Worm (Caenorhabditis elegans) whole organism, L4 larva: ENCODE measurements around the gene erp-44.2.

Source experiments
- F26F4.8 ChIP-seq: fragments of 200-800 bp; sonication (Bioruptor generic); conservative IDR thresholded peaks from 2 replicates; pipeline ENCODE4 v1.3.6; 2022; ENCODE audit warnings: missing genetic modification characterization, missing compliant biosample characterization
- F44E2.7 ChIP-seq: fragments of 200-800 bp; sonication (Bioruptor generic); IDR thresholded peaks from 2 replicates; pipeline ENCODE4 v2.1.2; 2022; ENCODE audit warnings: missing genetic modification characterization, missing compliant biosample characterization
- F49E8.2 ChIP-seq: sonication (generic microtip); optimal IDR thresholded peaks from 2 replicates; lab custom pipeline; 2016; ENCODE audit warnings: missing compliant biosample characterization, mild to moderate bottlenecking, missing genetic modification characterization, borderline replicate concordance
- R02D3.7 ChIP-seq: fragments of 150-350 bp; sonication (generic microtip); optimal IDR thresholded peaks from 3 replicates; lab custom pipeline; 2014; ENCODE audit warnings: missing biosample characterization, missing genetic modification characterization
- Y105C5A.15 ChIP-seq: fragments of 200-800 bp; sonication (Bioruptor generic); IDR thresholded peaks from 2 replicates; pipeline ENCODE4 v1.3.6; 2022; ENCODE audit warnings: missing genetic modification characterization, missing compliant biosample characterization
- Y48G9A.11 ChIP-seq: fragments of 200-800 bp; sonication (Bioruptor generic); IDR thresholded peaks from 2 replicates; pipeline ENCODE4 v1.3.6; 2022; ENCODE audit warnings: missing genetic modification reagents, missing genetic modification characterization, missing compliant biosample characterization
- Y5F2A.4 ChIP-seq: fragments of 200-800 bp; sonication (Bioruptor generic); optimal IDR thresholded peaks from 2 replicates; lab custom pipeline; 2018; ENCODE audit warnings: mild to moderate bottlenecking, missing genetic modification characterization, missing compliant biosample characterization
- Y75B8A.6 ChIP-seq: fragments of 200-800 bp; sonication (Bioruptor generic); IDR thresholded peaks from 2 replicates; pipeline ENCODE4 v1.3.6; 2022; ENCODE audit warnings: missing genetic modification reagents, missing genetic modification characterization, missing compliant biosample characterization
- ZK546.5 ChIP-seq, 2 experiments: sonication (generic microtip); optimal IDR thresholded peaks; 2 replicates each; lab custom pipeline; 2017; ENCODE audit warnings: missing biosample characterization in 2 of 2, missing genetic modification characterization in 2 of 2
- arid-1 ChIP-seq: fragments of 200-800 bp; sonication (Bioruptor generic); conservative IDR thresholded peaks from 2 replicates; pipeline ENCODE4 v1.3.6; 2022; ENCODE audit warnings: missing genetic modification reagents, missing genetic modification characterization, missing compliant biosample characterization
- ceh-20 ChIP-seq: fragments of 200-800 bp; sonication (Bioruptor generic); IDR thresholded peaks from 2 replicates; pipeline ENCODE4 v1.3.6; 2022; ENCODE audit warnings: missing genetic modification reagents, missing genetic modification characterization, missing compliant biosample characterization
- ceh-62 ChIP-seq: sonication (generic microtip); optimal IDR thresholded peaks from 2 replicates; lab custom pipeline; 2017; ENCODE audit warnings: missing biosample characterization, missing genetic modification characterization
- dpl-1 ChIP-seq: fragments of 150-350 bp; optimal IDR thresholded peaks from 2 replicates; lab custom pipeline; 2014; ENCODE audit warnings: missing biosample characterization, missing genetic modification reagents, missing genetic modification characterization
- fkh-10 ChIP-seq: fragments of 150-350 bp; optimal IDR thresholded peaks from 2 replicates; lab custom pipeline; 2014; ENCODE audit warnings: missing biosample characterization, missing genetic modification reagents, missing genetic modification characterization
- gei-8 ChIP-seq: fragments of 200-800 bp; sonication (Bioruptor generic); optimal IDR thresholded peaks from 2 replicates; lab custom pipeline; 2018; ENCODE audit warnings: mild to moderate bottlenecking, missing genetic modification characterization, missing compliant biosample characterization
- hlh-11 ChIP-seq: fragments of 200-800 bp; sonication (Bioruptor generic); optimal IDR thresholded peaks from 2 replicates; lab custom pipeline; 2018; ENCODE audit warnings: mild to moderate bottlenecking, missing genetic modification characterization, missing compliant biosample characterization
- lim-7 ChIP-seq: fragments of 200-800 bp; sonication (Bioruptor generic); IDR thresholded peaks from 2 replicates; pipeline ENCODE4 v1.3.6; 2022; ENCODE audit warnings: missing genetic modification characterization, missing compliant biosample characterization
- lin-1 ChIP-seq: fragments of 200-800 bp; sonication (Bioruptor generic); IDR thresholded peaks from 2 replicates; pipeline ENCODE4 v1.3.6; 2022; ENCODE audit warnings: missing genetic modification reagents, missing genetic modification characterization, missing compliant biosample characterization
- lin-38 ChIP-seq: fragments of 200-800 bp; sonication (Bioruptor generic); IDR thresholded peaks from 2 replicates; pipeline ENCODE4 v1.3.6; 2022; ENCODE audit warnings: missing genetic modification reagents, missing genetic modification characterization, missing compliant biosample characterization
- nhr-10 ChIP-seq: fragments of 150-350 bp; optimal IDR thresholded peaks from 2 replicates; lab custom pipeline; 2014; ENCODE audit warnings: missing biosample characterization, missing genetic modification characterization
- nhr-11 ChIP-seq: fragments of 150-350 bp; optimal IDR thresholded peaks from 2 replicates; lab custom pipeline; 2014; ENCODE audit warnings: missing biosample characterization, missing genetic modification characterization
- nhr-237 ChIP-seq: sonication (generic microtip); optimal IDR thresholded peaks from 2 replicates; lab custom pipeline; 2017; ENCODE audit warnings: missing biosample characterization, missing genetic modification characterization
- nhr-28 ChIP-seq: fragments of 150-350 bp; optimal IDR thresholded peaks from 2 replicates; lab custom pipeline; 2014; ENCODE audit warnings: missing biosample characterization, missing genetic modification characterization
- nhr-76 ChIP-seq: fragments of 150-350 bp; optimal IDR thresholded peaks from 2 replicates; lab custom pipeline; 2014; ENCODE audit warnings: missing biosample characterization, missing genetic modification characterization
- nhr-77 ChIP-seq: fragments of 150-350 bp; optimal IDR thresholded peaks from 2 replicates; lab custom pipeline; 2014; ENCODE audit warnings: missing biosample characterization, missing genetic modification characterization
- pha-4 ChIP-seq, 2 experiments: fragments of 150-350 bp in 1 of 2; fragments of 200-800 bp in 1 of 2; sonication (Bioruptor generic) in 1 of 2; IDR thresholded peaks in 1 of 2; optimal IDR thresholded peaks in 1 of 2; 2 replicates each; pipeline versions ENCODE4 v1.3.6 to Lab custom; 2014 to 2022; ENCODE audit warnings: missing genetic modification characterization in 2 of 2, missing genetic modification reagents in 2 of 2, missing biosample characterization in 1 of 2, missing compliant biosample characterization in 1 of 2
- set-16 ChIP-seq: fragments of 200-800 bp; sonication (Bioruptor generic); IDR thresholded peaks from 2 replicates; pipeline ENCODE4 v1.3.6; 2022; ENCODE audit warnings: missing genetic modification reagents, missing genetic modification characterization, missing compliant biosample characterization
- skn-1 ChIP-seq: fragments of 150-350 bp; optimal IDR thresholded peaks from 2 replicates; lab custom pipeline; 2014; ENCODE audit warnings: missing biosample characterization, missing genetic modification characterization
- snpc-1.2 ChIP-seq: fragments of 200-800 bp; sonication (Bioruptor generic); IDR thresholded peaks from 2 replicates; pipeline ENCODE4 v1.3.6; 2022; ENCODE audit warnings: missing genetic modification reagents, missing genetic modification characterization, missing compliant biosample characterization
- snpc-4 ChIP-seq: fragments of 150-350 bp; optimal IDR thresholded peaks from 2 replicates; lab custom pipeline; 2014; ENCODE audit warnings: missing biosample characterization, missing genetic modification characterization
- spr-1 ChIP-seq: sonication (generic microtip); optimal IDR thresholded peaks from 2 replicates; lab custom pipeline; 2016; ENCODE audit warnings: mild to moderate bottlenecking, missing genetic modification characterization, missing compliant biosample characterization
- unc-130 ChIP-seq: sonication (generic microtip); optimal IDR thresholded peaks from 2 replicates; lab custom pipeline; 2016; ENCODE audit warnings: missing genetic modification reagents, missing genetic modification characterization, missing compliant biosample characterization
- zfp-2 ChIP-seq: sonication (generic microtip); optimal IDR thresholded peaks from 2 replicates; lab custom pipeline; 2016; ENCODE audit warnings: mild to moderate bottlenecking, missing genetic modification characterization, missing compliant biosample characterization

erp-44.2 gene

DNA sequence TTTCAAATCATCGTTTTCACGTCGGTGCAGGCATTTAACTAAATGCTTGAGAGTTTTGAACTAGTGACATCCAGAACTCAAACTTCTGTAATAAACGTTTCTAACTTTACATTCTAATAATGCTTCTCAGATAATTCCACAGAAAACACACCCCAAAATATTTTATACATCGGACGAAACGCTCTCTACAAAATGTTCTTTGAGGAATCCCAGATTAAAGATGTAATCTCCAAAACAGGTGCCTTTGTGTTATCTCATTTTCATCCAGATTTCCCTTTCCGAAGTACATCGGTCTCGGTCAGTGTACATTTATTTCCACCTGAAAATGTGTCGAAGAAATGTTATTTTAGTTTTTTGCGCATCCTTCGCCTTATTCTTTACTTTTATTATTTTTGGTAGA is 29.7 kb downstream of the erp-44.2 start, which contains the start of gene C33H5.2:
TSS of gene C33H5.2 (plus strand) at position 301 of the 400 bp plus-strand sequence.
- TF ChIP-seq snpc-4 (no peak), dpl-1 (no peak), nhr-77 (tag; lab: Kevin White, UChicago) (no peak), spr-1 (tag; lab: Kevin White, UChicago) (no peak), nhr-11 (tag; lab: Kevin White, UChicago) (no peak), lin-1 (GFP tag; lab: Robert Waterston, UW) (no peak), Y75B8A.6 (GFP tag; lab: Robert Waterston, UW) (no peak), ZK546.5 (tag; optimal IDR thresholded peaks at IDR 0.05; lab: Kevin White, UChicago) (no peak), ceh-62 (no peak), F44E2.7 (GFP tag; lab: Robert Waterston, UW) (no peak), R02D3.7 (tag; lab: Kevin White, UChicago) (no peak), lin-38 (GFP tag; lab: Robert Waterston, UW) (no peak)

DNA sequence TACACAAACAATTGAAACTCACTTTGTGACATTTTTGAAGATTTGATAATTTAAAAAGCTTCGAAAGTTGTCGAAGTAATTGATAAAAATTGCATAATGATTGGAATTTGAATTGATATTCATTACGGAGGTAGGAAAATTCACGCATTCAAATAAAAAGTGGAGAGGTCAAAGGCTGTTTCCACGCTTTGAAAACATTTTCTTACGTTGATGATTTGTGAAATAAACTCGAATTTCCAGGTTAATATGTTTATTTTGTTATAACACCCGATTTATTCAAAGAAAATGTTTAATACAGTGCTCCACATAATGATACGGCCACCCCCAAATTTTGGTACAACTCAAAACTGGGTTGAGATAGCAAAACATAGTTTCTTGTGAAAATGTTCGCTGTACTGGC is 31.2 kb downstream of the erp-44.2 start, which contains the start of gene C33H5.16:
TSS of gene C33H5.16 (minus strand) at position 101 of the 400 bp plus-strand sequence.
- TF ChIP-seq Y75B8A.6 (GFP tag; lab: Robert Waterston, UW) (no peak), ceh-20 (GFP tag; lab: Robert Waterston, UW) (no peak), zfp-2 (tag; lab: Kevin White, UChicago) (no peak), snpc-4 (no peak), lim-7 (no peak)

DNA sequence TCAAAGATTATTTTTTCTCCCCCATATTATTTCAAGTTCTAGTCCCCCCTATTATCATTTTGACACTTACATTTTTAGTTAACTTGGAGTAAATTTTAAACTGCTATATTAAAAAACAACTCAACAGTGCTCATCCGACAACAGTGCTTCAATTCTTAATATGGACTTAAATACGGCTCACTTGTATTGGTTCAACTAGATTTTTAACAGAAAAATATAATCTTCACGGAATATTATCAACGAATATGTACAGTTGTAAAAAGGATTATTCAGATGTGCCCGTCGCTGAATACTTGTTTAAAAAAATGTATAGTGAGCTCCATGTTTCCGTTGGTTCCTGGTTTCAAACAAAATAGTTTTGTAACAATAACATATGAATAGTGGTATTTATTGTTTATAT is 34.1 kb downstream of the erp-44.2 start:
- no peak for TF ChIP-seq Y105C5A.15 (GFP tag; lab: Robert Waterston, UW)
- peak; percentile 21 for TF ChIP-seq F49E8.2 (tag; lab: Kevin White, UChicago)
- TF ChIP-seq snpc-1.2 (GFP tag; lab: Robert Waterston, UW) = peak; percentile 61

DNA sequence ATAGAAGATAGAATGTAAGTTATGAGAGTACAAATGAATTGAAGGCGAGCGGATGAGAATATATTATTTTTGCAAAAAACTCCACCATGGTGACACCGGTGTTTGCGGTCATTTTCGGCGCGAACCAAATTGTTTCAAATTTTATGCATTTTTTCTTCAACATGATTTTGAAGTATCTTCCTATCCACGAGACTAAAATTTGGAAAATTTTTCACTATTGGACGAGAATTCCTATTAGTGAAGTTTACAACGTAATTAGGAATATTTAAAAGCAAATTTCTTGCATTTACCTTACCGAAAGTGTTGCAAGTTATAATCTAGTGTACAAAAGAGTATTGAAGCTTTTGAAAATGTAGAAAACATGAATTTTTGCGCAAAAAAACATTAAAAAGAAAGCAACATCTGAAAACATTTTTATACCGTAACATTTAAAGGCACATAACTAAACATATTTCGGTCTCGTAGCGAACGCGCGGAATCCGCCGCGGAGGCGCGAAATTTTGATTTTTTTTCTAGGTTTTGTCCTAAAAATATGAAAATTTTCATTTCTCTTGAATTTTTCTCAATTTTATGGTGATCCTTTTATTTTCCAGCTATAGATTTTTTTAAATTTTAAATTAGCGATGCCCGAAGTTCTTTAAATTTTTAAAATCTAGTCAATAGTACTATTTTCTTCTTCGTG is 37.9 kb downstream of the erp-44.2 start, which contains the start of gene sgo-1:
TSS of gene sgo-1 (minus strand) at position 51 of the 682 bp plus-strand sequence.
- no peak for TF ChIP-seq F26F4.8 (GFP tag; lab: Robert Waterston, UW)
- TF ChIP-seq hlh-11 (tag; lab: Kevin White, UChicago) = no peak
- peak; percentile 85 for TF ChIP-seq lin-38 (GFP tag; lab: Robert Waterston, UW)
- TF ChIP-seq nhr-237 (tag; lab: Kevin White, UChicago) = no peak
- TF ChIP-seq pha-4 (GFP tag; IDR thresholded peaks at IDR 0.05; lab: Robert Waterston, UW) = no peak
- TF ChIP-seq pha-4 (tag; optimal IDR thresholded peaks at IDR 0.05; lab: Kevin White, UChicago) = no peak
- no peak for TF ChIP-seq fkh-10 (GFP tag; lab: Kevin White, UChicago)
- no peak for TF ChIP-seq set-16
- TF ChIP-seq snpc-1.2 (GFP tag; lab: Robert Waterston, UW) = peak; percentile 87
- no peak for TF ChIP-seq Y5F2A.4 (GFP tag; lab: Kevin White, UChicago)
- no peak for TF ChIP-seq nhr-10 (tag; lab: Kevin White, UChicago)
- TF ChIP-seq Y48G9A.11 (GFP tag; lab: Robert Waterston, UW) = peak; percentile 87
- peak; percentile 91 for TF ChIP-seq F49E8.2 (tag; lab: Kevin White, UChicago)
- TF ChIP-seq unc-130 (GFP tag; lab: Kevin White, UChicago) = peak; percentile 83
- no peak for TF ChIP-seq gei-8
- TF ChIP-seq arid-1 = 0 out of 2 replicates have a peak, but pooled peaks have one; percentile 51
- TF ChIP-seq nhr-76 (tag; lab: Kevin White, UChicago) = no peak
- TF ChIP-seq skn-1 (tag; lab: Kevin White, UChicago) = no peak
- TF ChIP-seq nhr-28 (tag; lab: Kevin White, UChicago) = no peak
- TF ChIP-seq, all 104 proteins: peak for 6
